Worm (Caenorhabditis elegans) whole organism, young adult: ENCODE measurements around the gene unc-27.

Source experiments
- B0019.2 ChIP-seq: fragments of 200-800 bp; sonication (Bioruptor generic); conservative IDR thresholded peaks from 2 replicates; pipeline ENCODE4 v1.3.6; 2022; ENCODE audit warnings: missing genetic modification reagents, missing genetic modification characterization, missing compliant biosample characterization
- C17E4.6 ChIP-seq: fragments of 200-800 bp; sonication (Bioruptor generic); IDR thresholded peaks from 2 replicates; pipeline ENCODE4 v1.3.6; 2022; ENCODE audit warnings: missing genetic modification reagents, missing genetic modification characterization, missing compliant biosample characterization
- F33H1.4 ChIP-seq: fragments of 200-800 bp; sonication (Bioruptor generic); IDR thresholded peaks from 2 replicates; pipeline ENCODE4 v1.3.6; 2022; ENCODE audit warnings: missing genetic modification reagents, missing genetic modification characterization, missing compliant biosample characterization
- F39B2.1 ChIP-seq: fragments of 200-800 bp; sonication (Bioruptor generic); IDR thresholded peaks from 2 replicates; pipeline ENCODE4 v1.3.6; 2022; ENCODE audit warnings: missing genetic modification reagents, missing genetic modification characterization, missing compliant biosample characterization
- K11D2.4 ChIP-seq: fragments of 200-800 bp; sonication (Bioruptor generic); IDR thresholded peaks from 2 replicates; pipeline ENCODE4 v1.3.6; 2022; ENCODE audit warnings: missing genetic modification reagents, missing genetic modification characterization, missing compliant biosample characterization
- Y53G8AR.9 ChIP-seq: fragments of 200-800 bp; sonication (Bioruptor generic); conservative IDR thresholded peaks from 2 replicates; pipeline ENCODE4 v1.3.6; 2022; ENCODE audit warnings: missing genetic modification reagents, missing genetic modification characterization, missing compliant biosample characterization
- Y67H2A.10 ChIP-seq: fragments of 200-800 bp; sonication (Bioruptor generic); conservative IDR thresholded peaks from 2 replicates; pipeline ENCODE4 v1.3.6; 2022; ENCODE audit warnings: missing genetic modification reagents, missing genetic modification characterization, missing compliant biosample characterization
- aptf-2 ChIP-seq: fragments of 200-800 bp; sonication (Bioruptor generic); conservative IDR thresholded peaks from 2 replicates; pipeline ENCODE4 v1.3.6; 2022; ENCODE audit warnings: missing genetic modification reagents, missing genetic modification characterization, missing compliant biosample characterization
- attf-3 ChIP-seq: fragments of 200-800 bp; sonication (Bioruptor generic); conservative IDR thresholded peaks from 2 replicates; pipeline ENCODE4 v1.3.6; 2022; ENCODE audit warnings: missing genetic modification reagents, missing genetic modification characterization, missing compliant biosample characterization
- attf-6 ChIP-seq: fragments of 200-800 bp; sonication (Bioruptor generic); IDR thresholded peaks from 2 replicates; pipeline ENCODE4 v1.3.6; 2022; ENCODE audit warnings: missing genetic modification reagents, missing genetic modification characterization, missing compliant biosample characterization
- bed-2 ChIP-seq: fragments of 200-800 bp; sonication (Bioruptor generic); IDR thresholded peaks from 2 replicates; pipeline ENCODE4 v1.3.6; 2022; ENCODE audit warnings: missing genetic modification reagents, missing genetic modification characterization, missing compliant biosample characterization
- cebp-1 ChIP-seq, 2 experiments: fragments of 200-800 bp in 1 of 2; sonication (Bioruptor generic) in 1 of 2; sonication (generic microtip) in 1 of 2; IDR thresholded peaks in 1 of 2; optimal IDR thresholded peaks in 1 of 2; 2 replicates each; pipeline versions ENCODE4 v1.3.6 to Lab custom; 2017 to 2022; ENCODE audit warnings: missing compliant biosample characterization in 2 of 2, missing genetic modification characterization in 2 of 2, mild to moderate bottlenecking in 1 of 2, missing genetic modification reagents in 1 of 2, moderate library complexity in 1 of 2
- ceh-40 ChIP-seq: fragments of 200-800 bp; sonication (Bioruptor generic); IDR thresholded peaks from 2 replicates; pipeline ENCODE4 v1.3.6; 2022; ENCODE audit warnings: missing genetic modification characterization, missing compliant biosample characterization
- ceh-58 ChIP-seq: fragments of 200-800 bp; sonication (Bioruptor generic); IDR thresholded peaks from 2 replicates; pipeline ENCODE4 v1.3.6; 2022; ENCODE audit warnings: missing genetic modification characterization, missing compliant biosample characterization
- efl-1 ChIP-seq: fragments of 150-350 bp; optimal IDR thresholded peaks from 2 replicates; lab custom pipeline; 2014; ENCODE audit warnings: missing biosample characterization, missing genetic modification reagents, missing genetic modification characterization
- fkh-3 ChIP-seq: sonication (generic microtip); optimal IDR thresholded peaks from 2 replicates; lab custom pipeline; 2016; ENCODE audit warnings: mild to moderate bottlenecking, missing genetic modification characterization, missing compliant biosample characterization
- hmg-1.2 ChIP-seq: fragments of 200-800 bp; sonication (Bioruptor generic); IDR thresholded peaks from 2 replicates; pipeline ENCODE4 v1.3.6; 2022; ENCODE audit warnings: missing genetic modification reagents, missing genetic modification characterization, missing compliant biosample characterization
- hsf-1 ChIP-seq: fragments of 200-800 bp; sonication (Bioruptor generic); IDR thresholded peaks from 2 replicates; pipeline ENCODE4 v1.3.6; 2022; ENCODE audit warnings: missing genetic modification reagents, missing genetic modification characterization, missing compliant biosample characterization
- let-607 ChIP-seq, 2 experiments: fragments of 200-800 bp in 1 of 2; sonication (Bioruptor generic) in 1 of 2; sonication (generic microtip) in 1 of 2; optimal IDR thresholded peaks; 2 replicates each; lab custom pipeline; 2016 to 2018; ENCODE audit warnings: mild to moderate bottlenecking in 2 of 2, missing compliant biosample characterization in 2 of 2, missing genetic modification characterization in 2 of 2, moderate library complexity in 2 of 2, missing genotype in 1 of 2
- lin-26 ChIP-seq: fragments of 200-800 bp; sonication (Bioruptor generic); IDR thresholded peaks from 2 replicates; pipeline ENCODE4 v1.3.6; 2022; ENCODE audit warnings: missing genetic modification reagents, missing genetic modification characterization, missing compliant biosample characterization
- lin-40 ChIP-seq: sonication (generic microtip); optimal IDR thresholded peaks from 2 replicates; lab custom pipeline; 2016; ENCODE audit warnings: missing genetic modification characterization, mild to moderate bottlenecking, missing compliant biosample characterization, missing genotype, missing genetic modification reagents
- lin-54 ChIP-seq: fragments of 200-800 bp; sonication (Bioruptor generic); optimal IDR thresholded peaks from 2 replicates; lab custom pipeline; 2018; ENCODE audit warnings: mild to moderate bottlenecking, missing genetic modification characterization, missing compliant biosample characterization
- nhr-179 ChIP-seq: sonication (generic microtip); optimal IDR thresholded peaks from 2 replicates; lab custom pipeline; 2016; ENCODE audit warnings: mild to moderate bottlenecking, missing genetic modification characterization, missing compliant biosample characterization
- nhr-80 ChIP-seq: sonication (generic microtip); optimal IDR thresholded peaks from 2 replicates; lab custom pipeline; 2016; ENCODE audit warnings: missing genetic modification characterization, missing compliant biosample characterization
- pbrm-1 ChIP-seq: fragments of 200-800 bp; sonication (Bioruptor generic); IDR thresholded peaks from 2 replicates; pipeline ENCODE4 v1.3.6; 2022; ENCODE audit warnings: missing genetic modification reagents, missing genetic modification characterization, missing compliant biosample characterization
- rec-8 ChIP-seq, 2 experiments: sonication (generic microtip); optimal IDR thresholded peaks; 2 replicates each; lab custom pipeline; 2016; ENCODE audit warnings: mild to moderate bottlenecking in 2 of 2, missing genetic modification characterization in 2 of 2, missing genetic modification reagents in 2 of 2, missing genotype in 2 of 2, missing biosample characterization in 1 of 2, missing compliant biosample characterization in 1 of 2, moderate library complexity in 1 of 2
- snpc-4 ChIP-seq, 5 experiments: fragments of 150-350 bp in 1 of 5; sonication (generic microtip) in 4 of 5; optimal IDR thresholded peaks; 2 replicates each; lab custom pipeline; 2014 to 2018; ENCODE audit warnings: missing genetic modification characterization in 5 of 5, missing biosample characterization in 3 of 5, antibody characterized with exemption in 2 of 5, mild to moderate bottlenecking in 2 of 5, missing compliant biosample characterization in 2 of 5, missing genotype in 2 of 5, moderate library complexity in 2 of 5, missing genetic modification reagents in 1 of 5
- tbx-9 ChIP-seq: sonication (generic microtip); optimal IDR thresholded peaks from 2 replicates; lab custom pipeline; 2016; ENCODE audit warnings: borderline replicate concordance, missing genetic modification characterization, inconsistent platforms, missing compliant biosample characterization
- unc-62 ChIP-seq: fragments of 150-350 bp; optimal IDR thresholded peaks from 2 replicates; lab custom pipeline; 2014; ENCODE audit warnings: missing biosample characterization, missing genetic modification reagents, missing genetic modification characterization
- zfh-2 ChIP-seq: fragments of 200-800 bp; sonication (Bioruptor generic); conservative IDR thresholded peaks from 2 replicates; pipeline ENCODE4 v1.3.6; 2022; ENCODE audit warnings: missing genetic modification reagents, missing genetic modification characterization, missing compliant biosample characterization
- ztf-26 ChIP-seq: sonication (generic microtip); optimal IDR thresholded peaks from 2 replicates; lab custom pipeline; 2017; ENCODE audit warnings: missing genetic modification characterization, missing compliant biosample characterization
- ztf-28 ChIP-seq: fragments of 200-800 bp; sonication (Bioruptor generic); IDR thresholded peaks from 2 replicates; pipeline ENCODE4 v1.3.6; 2022; ENCODE audit warnings: missing genetic modification reagents, missing genetic modification characterization, missing compliant biosample characterization

Gene unc-27

DNA sequence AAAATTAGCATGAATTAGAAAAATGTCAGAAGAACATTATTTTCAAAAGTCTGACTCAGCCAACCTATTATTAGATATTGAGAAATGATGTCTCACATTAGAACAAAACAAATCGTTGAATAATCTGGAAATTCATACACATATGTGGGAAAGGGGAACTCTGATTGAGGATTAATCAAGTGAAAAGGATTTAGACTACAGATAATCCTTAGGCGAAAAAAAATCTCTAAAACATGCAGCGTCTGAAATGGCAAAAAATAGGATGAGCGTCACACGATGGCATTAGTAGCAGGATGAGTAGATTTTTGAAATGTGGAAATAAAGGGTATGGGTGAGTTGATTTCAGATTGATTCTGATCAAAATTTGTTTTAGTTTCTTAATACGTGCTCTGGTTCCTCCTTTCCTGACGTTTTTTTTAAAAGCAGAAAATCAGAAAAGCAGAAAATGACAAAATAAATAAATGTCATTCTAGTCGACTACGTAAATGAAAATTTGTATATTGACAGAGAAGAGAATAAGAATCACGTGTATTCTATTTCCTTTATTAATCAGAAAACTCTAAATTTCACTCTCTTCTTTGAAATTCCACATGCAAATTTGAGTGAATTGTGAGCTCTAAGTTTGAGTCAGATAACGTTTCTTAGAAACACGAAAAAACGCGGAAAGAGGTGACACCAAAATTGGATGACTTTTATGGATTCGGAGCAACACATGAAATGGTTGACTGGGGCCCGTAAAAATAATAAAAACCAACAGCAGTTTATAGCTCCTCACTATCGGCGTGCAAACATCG, 44.9 kb upstream of the unc-27 start:
- TF ChIP-seq rec-8 (tag; optimal IDR thresholded peaks at IDR 0.05; lab: Kevin White, UChicago) (no peak), F33H1.4 (GFP tag; lab: Robert Waterston, UW) (no peak)
- TF ChIP-seq, all 124 proteins: peak for 0

DNA sequence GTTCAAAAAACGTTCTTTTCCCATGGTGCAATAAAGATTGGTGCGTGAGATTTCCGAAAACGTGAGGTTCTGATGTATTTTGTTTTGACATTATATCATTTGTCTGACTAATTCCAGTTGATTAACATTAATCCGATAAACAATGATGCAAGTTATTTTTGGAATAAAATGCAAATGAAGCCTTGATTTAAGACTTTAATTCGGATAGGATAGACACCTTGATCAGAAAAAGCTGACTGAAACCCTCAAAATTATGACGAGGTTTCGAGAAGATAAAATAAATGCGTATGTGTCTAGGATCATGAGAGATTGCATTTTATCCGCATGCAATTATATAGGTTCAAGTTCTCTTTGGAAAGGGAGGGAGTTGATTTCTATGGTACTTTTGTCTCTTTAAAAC, 43.7 kb upstream of the unc-27 start:
- TF ChIP-seq nhr-179 (tag; lab: Kevin White, UChicago) (no peak), fkh-3 (tag; lab: Kevin White, UChicago) (no peak), Y67H2A.10 (GFP tag; lab: Robert Waterston, UW) (no peak), C17E4.6 (GFP tag; lab: Robert Waterston, UW) (no peak), K11D2.4 (GFP tag; lab: Robert Waterston, UW) (no peak), aptf-2 (GFP tag; lab: Robert Waterston, UW) (no peak), snpc-4 (GFP tag; optimal IDR thresholded peaks at IDR 0.05; lab: Kevin White, UChicago) (no peak), snpc-4 (tag; optimal IDR thresholded peaks at IDR 0.05; lab: Kevin White, UChicago) (no peak), ztf-28 (GFP tag; lab: Robert Waterston, UW) (no peak), ztf-26 (tag; lab: Kevin White, UChicago) (no peak), rec-8 (tag; optimal IDR thresholded peaks at IDR 0.05; lab: Kevin White, UChicago) (no peak), F39B2.1 (no peak)

ce11 chrX:8750209-8750608, 39.0 kb upstream of the unc-27 start:
- TF ChIP-seq nhr-80 (tag; lab: Kevin White, UChicago) (peak; percentile 63), cebp-1 (GFP tag; IDR thresholded peaks at IDR 0.05; lab: Robert Waterston, UW) (no peak), cebp-1 (tag; optimal IDR thresholded peaks at IDR 0.05; lab: Kevin White, UChicago) (peak; percentile 4), Y67H2A.10 (GFP tag; lab: Robert Waterston, UW) (no peak), B0019.2 (no peak), lin-40 (no peak), tbx-9 (tag; lab: Kevin White, UChicago) (no peak)

DNA sequence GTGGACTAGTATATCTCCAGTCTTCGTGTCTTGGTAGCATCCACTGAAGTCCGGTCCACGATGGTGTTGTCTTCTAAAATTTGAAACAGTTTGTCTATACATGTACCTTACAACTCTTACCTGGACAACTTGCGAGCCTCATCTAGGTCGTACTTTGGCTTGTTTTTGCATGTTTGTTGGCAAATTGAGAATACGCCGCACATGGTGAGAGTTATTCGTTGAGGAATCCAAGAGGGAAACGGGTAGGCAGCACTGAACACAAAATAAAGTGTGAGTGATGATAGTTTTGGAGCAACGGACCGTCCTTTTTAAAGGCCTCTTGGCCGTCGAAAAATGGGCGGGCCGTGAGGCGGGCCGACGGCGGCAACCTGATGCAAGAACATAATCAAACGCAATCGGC, 38.6 kb upstream of the unc-27 start, which contains the start of gene asns-2:
Gene asns-2 (minus strand): TSS at position 282 of the 400 bp plus-strand sequence.
- TF ChIP-seq attf-6 (GFP tag; lab: Robert Waterston, UW) (no peak), bed-2 (no peak), ceh-40 (GFP tag; lab: Robert Waterston, UW) (no peak), lin-54 (GFP tag; lab: Kevin White, UChicago) (no peak), ceh-58 (GFP tag; lab: Robert Waterston, UW) (no peak), unc-62 (no peak), pbrm-1 (no peak)

DNA sequence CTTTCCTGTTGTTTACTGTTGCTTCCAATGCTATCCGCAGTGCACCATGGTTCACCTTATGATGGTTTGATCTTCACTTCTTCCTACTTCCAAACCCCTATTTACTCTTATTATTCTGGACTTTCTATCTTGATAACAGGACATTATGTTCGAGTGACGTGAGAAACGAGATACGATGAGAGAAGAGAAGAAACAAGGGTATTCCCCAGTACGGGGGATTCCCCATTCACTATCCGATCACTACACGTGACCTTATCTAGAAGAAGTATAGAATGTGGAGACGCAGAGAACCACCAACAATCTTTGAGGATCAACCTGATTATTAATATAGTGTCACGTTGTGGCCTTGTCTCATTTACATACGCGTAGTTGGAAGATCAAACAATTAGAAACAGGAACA, 36.7 kb upstream of the unc-27 start:
- TF ChIP-seq ztf-26 (tag; lab: Kevin White, UChicago) (no peak), lin-26 (GFP tag; lab: Robert Waterston, UW) (0 out of 2 replicates have a peak, but pooled peaks have one; percentile 37)

DNA sequence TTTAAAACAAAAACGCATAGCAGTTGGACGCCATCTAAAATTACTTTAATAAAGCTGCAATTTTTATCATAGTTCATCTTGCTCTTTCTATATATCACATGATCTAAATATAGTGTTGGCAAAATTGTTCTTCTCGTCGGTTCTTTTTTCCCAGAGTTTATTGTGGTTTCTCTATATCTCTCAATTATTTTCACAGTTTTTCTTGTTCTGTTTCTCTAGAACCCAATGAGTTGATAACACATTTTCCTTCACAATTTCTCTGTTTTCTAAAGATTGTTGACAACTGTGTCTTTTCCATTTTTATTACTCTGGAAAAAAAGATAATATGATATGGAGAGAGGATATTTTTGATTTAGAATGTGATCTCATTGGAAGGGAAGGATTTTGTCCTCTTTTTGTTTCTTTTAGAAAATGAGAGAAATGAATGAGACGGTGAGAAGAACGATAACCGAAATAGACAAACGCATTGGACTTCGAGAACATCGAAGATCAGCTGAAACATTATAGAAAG, 34.9 kb upstream of the unc-27 start:
- no peak for TF ChIP-seq Y53G8AR.9
- TF ChIP-seq let-607 (tag; optimal IDR thresholded peaks at IDR 0.05; lab: Kevin White, UChicago), result no peak
- TF ChIP-seq hmg-1.2, result no peak
- no peak for TF ChIP-seq attf-3
- TF ChIP-seq hsf-1 (GFP tag; lab: Robert Waterston, UW), result no peak
- no peak for TF ChIP-seq zfh-2 (GFP tag; lab: Robert Waterston, UW)
- no peak for TF ChIP-seq snpc-4 (GFP tag; optimal IDR thresholded peaks at IDR 0.05; lab: Kevin White, UChicago)
- TF ChIP-seq snpc-4 (tag; optimal IDR thresholded peaks at IDR 0.05; lab: Kevin White, UChicago), result no peak
- TF ChIP-seq efl-1 (GFP tag; lab: Kevin White, UChicago), result no peak
- TF ChIP-seq, all 124 proteins: peak for 0
